Fruit fly (Drosophila melanogaster): ENCODE results near the gene CG1273.

CG1273 gene

dm6 chr3L:4264963-4265362, 1.4 kb downstream of the CG1273 start:
- no peak for TF ChIP-seq CG17801 (GFP tag; optimal IDR thresholded peaks at IDR 0.05; ENCODE audit: partially characterized antibody)

- no peak for TF ChIP-seq CG17801 (GFP tag; optimal IDR thresholded peaks at IDR 0.05; ENCODE audit: partially characterized antibody)
Observed at dm6 chr3L:4265836-4266235, 2.3 kb downstream of the CG1273 start.

dm6 chr3L:4267403-4267802, 3.9 kb downstream of the CG1273 start, which contains the start of gene CG33764:
CG33764 (minus strand) TSS chr3L:4267503.
- no peak for TF ChIP-seq CG17801 (GFP tag; optimal IDR thresholded peaks at IDR 0.05; ENCODE audit: partially characterized antibody)

- no peak for TF ChIP-seq CG17801 (GFP tag; optimal IDR thresholded peaks at IDR 0.05; ENCODE audit: partially characterized antibody)
Observed at dm6 chr3L:4269208-4269607, 5.7 kb downstream of the CG1273 start.

- no peak for TF ChIP-seq CG17801 (GFP tag; optimal IDR thresholded peaks at IDR 0.05; ENCODE audit: partially characterized antibody)
Observed at dm6 chr3L:4269920-4270319, 6.4 kb downstream of the CG1273 start.

- TF ChIP-seq CG17801 (GFP tag; optimal IDR thresholded peaks at IDR 0.05; ENCODE audit: partially characterized antibody) = no peak
Observed at dm6 chr3L:4270949-4271827, 7.7 kb downstream of the CG1273 start.

- no peak for TF ChIP-seq CG17801 (GFP tag; optimal IDR thresholded peaks at IDR 0.05; ENCODE audit: partially characterized antibody)
Observed at dm6 chr3L:4272167-4272773, 8.8 kb downstream of the CG1273 start.

- TF ChIP-seq CG17801 (GFP tag; optimal IDR thresholded peaks at IDR 0.05; ENCODE audit: partially characterized antibody) = no peak
Observed at dm6 chr3L:4277796-4278195, 14.3 kb downstream of the CG1273 start, which contains the start of gene Ctl1. Ctl1 (plus strand) TSS chr3L:4277962.

dm6 chr3L:4282627-4283026, 19.1 kb downstream of the CG1273 start, which contains the start of gene CG11583:
CG11583 (minus strand) TSS chr3L:4282817.
- TF ChIP-seq CG17801 (GFP tag; optimal IDR thresholded peaks at IDR 0.05; ENCODE audit: partially characterized antibody) = peak; percentile 60

- TF ChIP-seq CG17801 (GFP tag; optimal IDR thresholded peaks at IDR 0.05; ENCODE audit: partially characterized antibody) = peak; percentile 47
Observed at dm6 chr3L:4283428-4284089, 20.0 kb downstream of the CG1273 start, which contains the start of the genes srw and CG1316. srw (minus strand) TSS chr3L:4283478. CG1316 (plus strand) TSS chr3L:4283851.

dm6 chr3L:4286784-4287183, 23.3 kb downstream of the CG1273 start, which contains the start of gene TfIIEbeta:
TfIIEbeta (plus strand) TSS chr3L:4287038.
- no peak for TF ChIP-seq CG17801 (GFP tag; optimal IDR thresholded peaks at IDR 0.05; ENCODE audit: partially characterized antibody)

dm6 chr3L:4288591-4289056, 25.1 kb downstream of the CG1273 start, which contains the start of gene Hexo1:
Hexo1 (plus strand) TSS chr3L:4288641.
- peak; percentile 16 for TF ChIP-seq CG17801 (GFP tag; optimal IDR thresholded peaks at IDR 0.05; ENCODE audit: partially characterized antibody)

dm6 chr3L:4292120-4292697, 28.7 kb downstream of the CG1273 start, which contains the start of the genes CG15012 and Fdx2:
CG15012 (minus strand) TSS chr3L:4292246.
Fdx2 (plus strand) TSS chr3L:4292482.
- TF ChIP-seq CG17801 (GFP tag; optimal IDR thresholded peaks at IDR 0.05; ENCODE audit: partially characterized antibody) = peak; percentile 64

dm6 chr3L:4293304-4293703, 29.8 kb downstream of the CG1273 start:
- no peak for TF ChIP-seq CG17801 (GFP tag; optimal IDR thresholded peaks at IDR 0.05; ENCODE audit: partially characterized antibody)

dm6 chr3L:4293711-4294110, 30.2 kb downstream of the CG1273 start:
- peak; percentile 20 for TF ChIP-seq CG17801 (GFP tag; optimal IDR thresholded peaks at IDR 0.05; ENCODE audit: partially characterized antibody)

Data from ovary, adult (tissue).